Worm (Caenorhabditis elegans): Measurements from ENCODE around the gene rpl-3.

- TF ChIP-seq ama-1 (optimal IDR thresholded peaks at IDR 0.05) = no peak
- TF ChIP-seq hmbx-1 (tag; optimal IDR thresholded peaks at IDR 0.05) = no peak
- TF ChIP-seq B0310.2 (tag; optimal IDR thresholded peaks at IDR 0.05) = no peak
- no peak for TF ChIP-seq pes-1 (GFP tag; IDR thresholded peaks at IDR 0.05)
- TF ChIP-seq flt-1 (GFP tag; IDR thresholded peaks at IDR 0.05) = no peak
- TF ChIP-seq ceh-36 (tag; optimal IDR thresholded peaks at IDR 0.05) = no peak
Observed at ce11 chrIII:3907587-3907986, 39.9 kb downstream of the rpl-3 start, which contains the start of gene mmcm-1.
